Worm (Caenorhabditis elegans): Measurements from ENCODE around the gene hot-3.

hot-3 gene

ce11 chrII:13956529-13956928 is 24.7 kb upstream of the hot-3 start:
- TF ChIP-seq W03F9.2 (tag; optimal IDR thresholded peaks at IDR 0.05) (no peak), him-1 (tag; optimal IDR thresholded peaks at IDR 0.05) (no peak), dao-5 (tag; optimal IDR thresholded peaks at IDR 0.05) (no peak)

- TF ChIP-seq him-1 (tag; optimal IDR thresholded peaks at IDR 0.05) = no peak
- no peak for TF ChIP-seq dao-5 (tag; optimal IDR thresholded peaks at IDR 0.05)
- no peak for TF ChIP-seq W03F9.2 (tag; optimal IDR thresholded peaks at IDR 0.05)
These were observed 23.1 kb upstream of the hot-3 start for ce11 chrII:13954979-13955378.

ce11 chrII:13954077-13954476 is 22.2 kb upstream of the hot-3 start:
- TF ChIP-seq him-1 (tag; optimal IDR thresholded peaks at IDR 0.05) (no peak), W03F9.2 (tag; optimal IDR thresholded peaks at IDR 0.05) (no peak), dao-5 (tag; optimal IDR thresholded peaks at IDR 0.05) (no peak)

ce11 chrII:13951986-13952385 is 20.1 kb upstream of the hot-3 start:
- TF ChIP-seq W03F9.2 (tag; optimal IDR thresholded peaks at IDR 0.05) (no peak), him-1 (tag; optimal IDR thresholded peaks at IDR 0.05) (no peak), dao-5 (tag; optimal IDR thresholded peaks at IDR 0.05) (no peak)

- no peak for TF ChIP-seq him-1 (tag; optimal IDR thresholded peaks at IDR 0.05)
- no peak for TF ChIP-seq W03F9.2 (tag; optimal IDR thresholded peaks at IDR 0.05)
- no peak for TF ChIP-seq dao-5 (tag; optimal IDR thresholded peaks at IDR 0.05)
These were observed 17.4 kb upstream of the hot-3 start, which contains the start of gene sre-44 for ce11 chrII:13949290-13949689. Gene sre-44, plus strand, starts transcription at chrII:13949590.

DNA sequence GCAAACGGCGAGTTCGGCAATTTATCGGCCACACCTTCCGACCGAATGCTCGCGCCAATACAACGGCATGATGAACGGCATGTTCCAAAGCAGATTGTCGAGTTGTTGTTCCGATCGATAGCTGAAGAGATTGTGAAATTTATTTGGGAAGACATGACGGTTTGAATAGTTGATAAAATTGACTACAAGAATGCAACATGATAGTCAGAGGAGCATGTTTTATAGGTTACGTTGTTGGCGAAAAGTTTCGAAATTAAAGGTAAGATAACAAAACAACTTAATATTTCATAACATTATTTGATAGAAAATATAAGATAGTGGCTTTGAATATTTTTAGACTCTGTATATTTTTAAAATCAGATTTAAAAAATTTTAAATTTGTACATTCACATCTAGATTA is 13.7 kb upstream of the hot-3 start:
- no peak for TF ChIP-seq him-1 (tag; optimal IDR thresholded peaks at IDR 0.05)
- no peak for TF ChIP-seq dao-5 (tag; optimal IDR thresholded peaks at IDR 0.05)
- TF ChIP-seq W03F9.2 (tag; optimal IDR thresholded peaks at IDR 0.05) = no peak

ce11 chrII:13939531-13939930 is 7.7 kb upstream of the hot-3 start, which contains the start of gene W07G1.1:
Gene W07G1.1, minus strand, starts transcription at chrII:13939631.
- TF ChIP-seq him-1 (tag; optimal IDR thresholded peaks at IDR 0.05) (no peak), dao-5 (tag; optimal IDR thresholded peaks at IDR 0.05) (no peak), W03F9.2 (tag; optimal IDR thresholded peaks at IDR 0.05) (no peak)

DNA sequence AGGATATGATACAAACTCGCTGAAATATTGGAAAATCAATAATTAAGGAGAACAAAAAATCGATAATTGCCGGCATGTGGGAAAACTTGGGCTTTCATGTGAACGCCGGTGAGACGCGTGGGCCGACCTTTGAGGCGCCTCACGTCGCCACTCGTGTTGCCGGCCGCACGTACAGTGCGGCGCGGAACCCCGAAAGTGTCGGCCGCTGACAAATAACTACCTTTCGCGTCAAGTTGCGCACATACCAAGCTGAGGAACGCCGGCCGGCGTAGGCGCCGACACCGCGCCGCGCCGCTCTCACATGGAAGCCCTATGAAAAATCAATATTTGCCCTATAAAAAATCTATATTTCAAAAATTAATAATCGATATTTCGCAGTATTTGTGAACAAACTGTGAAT is 6.4 kb upstream of the hot-3 start:
- TF ChIP-seq him-1 (tag; optimal IDR thresholded peaks at IDR 0.05) (no peak), dao-5 (tag; optimal IDR thresholded peaks at IDR 0.05) (no peak)

DNA sequence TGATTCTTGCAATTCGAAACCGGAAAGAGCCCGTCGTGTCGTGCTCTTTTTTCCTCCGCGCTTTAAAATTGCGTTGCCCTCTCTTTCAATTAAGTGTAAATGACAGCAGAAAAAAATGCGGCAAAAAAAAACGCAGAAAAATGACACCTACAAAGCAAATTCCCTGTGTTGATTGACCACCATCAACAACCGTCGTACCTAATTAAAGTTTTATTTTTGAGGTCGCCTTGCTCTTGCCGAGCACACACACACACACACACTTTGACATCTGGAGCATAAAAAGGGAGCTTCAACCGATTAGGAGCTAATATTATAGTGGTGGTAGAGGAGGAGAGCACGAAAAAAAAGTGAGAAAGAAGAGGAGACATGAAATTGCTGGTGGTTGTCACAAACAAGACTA is 4.1 kb upstream of the hot-3 start:
- TF ChIP-seq him-1 (tag; optimal IDR thresholded peaks at IDR 0.05) (no peak), dao-5 (tag; optimal IDR thresholded peaks at IDR 0.05) (no peak), W03F9.2 (tag; optimal IDR thresholded peaks at IDR 0.05) (no peak)

- no peak for TF ChIP-seq dao-5 (tag; optimal IDR thresholded peaks at IDR 0.05)
These were observed 1.7 kb upstream of the hot-3 start for ce11 chrII:13933534-13933933.

DNA sequence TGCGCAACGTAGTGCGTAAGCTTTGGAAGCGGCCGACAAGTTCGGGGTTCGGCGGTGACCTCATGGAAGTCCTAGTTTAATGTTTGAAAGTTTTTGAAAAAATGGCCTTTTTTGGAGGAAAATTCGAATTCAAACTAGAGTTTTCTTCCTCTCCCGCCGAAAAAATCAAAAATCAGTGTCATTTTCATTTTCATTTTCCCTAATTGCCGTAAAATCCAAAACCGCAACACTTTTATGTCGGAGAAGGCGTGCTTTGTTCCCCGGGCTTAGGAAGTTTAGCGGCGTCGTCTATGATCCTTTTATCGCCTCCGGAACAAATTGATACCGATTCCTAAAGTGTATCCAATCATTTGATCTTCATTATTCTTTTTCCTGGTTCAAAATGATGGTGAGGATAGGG is 6.9 kb downstream of the hot-3 start, which contains the start of gene mltn-5:
Gene mltn-5, plus strand, starts transcription at position 301 of the 400 bp plus-strand sequence.
- TF ChIP-seq W03F9.2 (tag; optimal IDR thresholded peaks at IDR 0.05) = no peak
- TF ChIP-seq dao-5 (tag; optimal IDR thresholded peaks at IDR 0.05) = no peak
- TF ChIP-seq him-1 (tag; optimal IDR thresholded peaks at IDR 0.05) = no peak

DNA sequence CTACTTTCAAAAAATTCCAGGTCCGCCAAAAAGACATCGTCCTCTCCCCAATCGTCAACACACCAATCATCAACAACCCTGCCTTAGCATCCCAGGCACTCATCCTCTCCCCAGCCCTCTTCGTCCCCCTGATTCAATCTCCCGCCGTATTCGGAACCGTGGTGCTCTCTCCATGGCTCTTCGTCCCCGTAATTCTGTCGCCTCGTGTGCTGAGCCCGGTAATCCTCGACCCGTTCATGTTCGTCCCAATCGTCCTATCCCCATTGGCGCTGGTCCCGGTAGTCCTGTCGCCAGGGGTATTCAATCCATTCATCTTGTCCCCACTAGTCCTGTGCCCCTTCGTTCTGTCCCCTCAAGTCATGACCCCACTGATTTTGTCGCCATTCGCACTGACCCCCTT is 12.7 kb downstream of the hot-3 start:
- TF ChIP-seq him-1 (tag; optimal IDR thresholded peaks at IDR 0.05) (no peak), W03F9.2 (tag; optimal IDR thresholded peaks at IDR 0.05) (no peak), dao-5 (tag; optimal IDR thresholded peaks at IDR 0.05) (no peak)

DNA sequence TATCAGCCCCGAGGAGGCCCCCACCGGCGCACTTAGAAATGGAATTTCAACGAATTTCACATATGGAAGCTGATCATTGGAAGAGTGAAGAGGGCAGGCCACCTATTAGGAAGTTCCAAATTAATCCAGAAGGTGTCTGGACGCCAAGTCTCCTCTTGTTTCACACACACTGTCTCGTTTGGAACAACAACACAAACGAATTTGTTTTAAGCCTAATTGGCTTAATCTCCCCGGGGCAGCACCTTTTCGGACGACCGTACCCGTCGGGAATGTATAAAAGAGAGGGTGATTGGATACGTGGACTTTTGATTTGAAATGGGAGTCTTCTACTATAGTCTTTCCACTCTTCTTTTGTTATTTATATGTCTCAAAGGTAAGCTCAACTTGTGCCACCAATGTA is 15.8 kb downstream of the hot-3 start, which contains the start of gene mltn-3:
Gene mltn-3, plus strand, starts transcription at position 301 of the 400 bp plus-strand sequence.
- TF ChIP-seq dao-5 (tag; optimal IDR thresholded peaks at IDR 0.05) = no peak

DNA sequence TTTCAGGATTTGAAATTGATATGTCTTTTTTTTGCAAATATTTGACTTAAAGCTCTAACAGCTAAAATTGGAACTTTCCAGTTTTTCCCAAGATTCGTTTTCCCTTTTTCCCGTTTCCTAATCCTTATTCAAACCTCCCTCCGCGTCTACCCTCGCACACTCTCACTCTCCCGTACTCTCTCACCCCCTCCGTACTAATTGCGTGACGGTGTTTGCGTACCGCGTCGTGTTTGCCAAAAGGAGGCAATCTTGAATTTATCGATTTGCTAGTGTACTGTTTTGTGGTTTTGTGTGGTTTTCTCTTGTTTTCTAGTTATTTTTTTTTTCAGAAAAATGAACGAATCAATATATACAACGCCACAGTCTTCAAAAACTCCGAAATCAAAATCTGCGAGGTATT is 23.3 kb downstream of the hot-3 start, which contains the start of gene citk-1:
Gene citk-1, plus strand, starts transcription at position 323 of the 400 bp plus-strand sequence.
- TF ChIP-seq dao-5 (tag; optimal IDR thresholded peaks at IDR 0.05) (no peak), W03F9.2 (tag; optimal IDR thresholded peaks at IDR 0.05) (no peak), him-1 (tag; optimal IDR thresholded peaks at IDR 0.05) (peak; percentile 43)

DNA sequence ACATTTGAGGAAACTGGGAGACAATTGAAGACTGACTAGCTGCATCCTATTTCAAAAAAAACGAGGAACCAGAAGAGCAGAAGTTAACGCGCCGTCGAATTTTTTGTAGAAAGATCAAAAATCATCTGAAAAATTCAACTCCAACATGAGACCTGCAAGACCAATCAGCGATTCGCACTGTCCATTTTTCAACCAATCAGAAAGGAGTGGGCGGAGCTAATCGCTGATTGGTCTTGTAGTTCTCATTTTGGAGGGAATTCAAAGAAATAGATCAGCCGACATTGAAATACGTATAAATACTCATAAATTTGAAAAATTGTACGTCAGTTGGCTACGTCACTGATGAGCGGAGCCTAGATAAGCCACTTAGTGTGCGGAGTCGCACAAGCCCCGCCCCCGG is 24.2 kb downstream of the hot-3 start:
- TF ChIP-seq dao-5 (tag; optimal IDR thresholded peaks at IDR 0.05) (no peak), W03F9.2 (tag; optimal IDR thresholded peaks at IDR 0.05) (no peak), him-1 (tag; optimal IDR thresholded peaks at IDR 0.05) (no peak)

DNA sequence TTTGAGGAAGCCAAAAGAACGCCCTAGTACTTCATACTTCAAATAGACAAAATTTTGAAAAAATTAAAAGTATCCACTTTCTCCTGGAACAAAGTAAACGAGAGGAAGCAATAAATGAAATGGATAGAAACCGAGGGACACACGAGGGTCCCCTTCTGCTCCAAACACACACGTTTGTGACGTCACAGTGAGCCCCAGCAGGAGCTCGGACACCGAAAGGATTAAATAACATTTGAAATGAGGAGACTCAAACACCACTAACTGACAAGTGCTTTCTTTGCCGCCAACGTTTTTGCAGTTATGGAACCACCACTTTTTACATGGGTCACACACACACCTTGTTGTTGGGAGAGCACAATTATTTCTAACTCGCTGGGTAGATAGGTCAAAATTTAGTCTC is 28.4 kb downstream of the hot-3 start:
- TF ChIP-seq W03F9.2 (tag; optimal IDR thresholded peaks at IDR 0.05) (no peak), dao-5 (tag; optimal IDR thresholded peaks at IDR 0.05) (no peak), him-1 (tag; optimal IDR thresholded peaks at IDR 0.05) (no peak)

Data from whole organism, L4/young adult.